Fruit fly (Drosophila melanogaster): Measurements from ENCODE around the gene CG34175.

The CG34175 gene

DNA sequence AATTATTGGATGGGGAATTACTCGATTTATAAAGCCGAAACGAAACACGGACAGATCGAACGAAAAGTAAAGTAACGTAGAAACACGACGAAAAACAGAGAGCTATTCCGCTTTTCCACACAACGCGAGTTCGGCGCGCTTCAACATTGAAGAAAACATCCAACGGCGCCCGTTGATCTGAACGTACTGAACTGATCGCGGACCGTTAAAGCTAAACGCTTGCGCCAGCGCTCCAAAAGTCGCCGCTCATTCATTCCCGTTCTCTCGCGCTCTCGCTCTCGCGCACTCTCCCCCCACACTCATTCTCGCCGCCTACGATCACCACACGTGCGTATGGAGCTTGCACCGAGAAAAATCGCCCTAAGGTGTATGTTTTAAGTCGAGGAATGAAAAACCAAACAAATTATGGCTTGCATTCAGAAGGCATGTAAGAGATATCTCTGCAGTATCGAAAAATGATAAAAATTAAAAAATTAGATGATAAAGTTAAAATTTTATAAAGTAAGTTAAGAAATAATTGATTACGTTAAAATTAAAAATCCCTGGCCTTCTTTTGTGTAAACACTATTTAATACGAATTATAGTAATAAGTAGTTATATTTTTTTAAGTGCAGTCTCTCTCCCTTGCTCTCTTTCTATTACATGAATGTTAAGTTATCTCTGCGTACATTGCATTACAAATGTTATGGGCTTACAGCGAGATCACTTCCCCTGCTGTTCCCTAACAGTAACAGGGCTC lies 43.0 kb upstream of the CG34175 start, which contains the start of gene E23 (continued):
- TF ChIP-seq CG7839 (tag; optimal IDR thresholded peaks at IDR 0.05), result peak; percentile 99
- peak; percentile 49; the same call in 1 of the 2 replicates for TF ChIP-seq dati (GFP tag; IDR thresholded peaks at IDR 0.05)
- TF ChIP-seq Sox100B (GFP tag; optimal IDR thresholded peaks at IDR 0.05), result peak; percentile 100
- peak; percentile 95 for TF ChIP-seq CG5953 (GFP tag; IDR thresholded peaks at IDR 0.05)
- TF ChIP-seq Dfd (GFP tag; optimal IDR thresholded peaks at IDR 0.05), result no peak
- peak; percentile 80 for TF ChIP-seq wek (GFP tag; optimal IDR thresholded peaks at IDR 0.05)
- TF ChIP-seq CG10147 (GFP tag; optimal IDR thresholded peaks at IDR 0.05), result peak; percentile 99
- peak; percentile 91 for TF ChIP-seq gt (GFP tag; IDR thresholded peaks at IDR 0.05)
- TF ChIP-seq kah (GFP tag; optimal IDR thresholded peaks at IDR 0.05), result peak; percentile 94
- TF ChIP-seq gsb (GFP tag; IDR thresholded peaks at IDR 0.05), result peak; percentile 97
- TF ChIP-seq mirr (GFP tag; optimal IDR thresholded peaks at IDR 0.05), result peak; percentile 90
- peak; percentile 97 for TF ChIP-seq E2f1 (GFP tag; IDR thresholded peaks at IDR 0.05)
- TF ChIP-seq ftz-f1 (GFP tag; optimal IDR thresholded peaks at IDR 0.05), result peak; percentile 92
- TF ChIP-seq NK7.1 (GFP tag; optimal IDR thresholded peaks at IDR 0.05), result peak; percentile 91
- TF ChIP-seq CG6813 (GFP tag; optimal IDR thresholded peaks at IDR 0.05), result peak; percentile 97
- peak; percentile 96 for TF ChIP-seq C15 (GFP tag; IDR thresholded peaks at IDR 0.05)
- peak; percentile 90 for TF ChIP-seq CG17802 (tag; optimal IDR thresholded peaks at IDR 0.05)
- peak; percentile 98 for TF ChIP-seq twi (tag; optimal IDR thresholded peaks at IDR 0.05)
- peak; percentile 100 for TF ChIP-seq CG12391 (tag; optimal IDR thresholded peaks at IDR 0.05)
- peak; percentile 9; the same call in 1 of the 3 replicates for TF ChIP-seq hb (GFP tag; IDR thresholded peaks at IDR 0.05; ENCODE audit: partially characterized antibody)
- TF ChIP-seq Fer1 (GFP tag; optimal IDR thresholded peaks at IDR 0.05), result peak; percentile 99
- peak; percentile 68 for TF ChIP-seq MESR4 (GFP tag; optimal IDR thresholded peaks at IDR 0.05)
- TF ChIP-seq CG9215 (GFP tag; IDR thresholded peaks at IDR 0.05), result peak; percentile 95
- TF ChIP-seq Oli (tag; optimal IDR thresholded peaks at IDR 0.05), result peak; percentile 99
- TF ChIP-seq CG10565 (GFP tag; optimal IDR thresholded peaks at IDR 0.05), result peak; percentile 89
- peak; percentile 58 for TF ChIP-seq CG42726 (GFP tag; IDR thresholded peaks at IDR 0.05; ENCODE audit: partially characterized antibody)
- peak; percentile 86 for TF ChIP-seq Adf1 (GFP tag; IDR thresholded peaks at IDR 0.05)
- peak; percentile 88 for TF ChIP-seq CG11696 (GFP tag; IDR thresholded peaks at IDR 0.05)
- TF ChIP-seq Awh (GFP tag; IDR thresholded peaks at IDR 0.05), result peak; percentile 97
- peak; percentile 93 for TF ChIP-seq jumu (GFP tag; optimal IDR thresholded peaks at IDR 0.05)
- TF ChIP-seq CG15479 (GFP tag; optimal IDR thresholded peaks at IDR 0.05), result no peak
- peak; percentile 90 for TF ChIP-seq repo (GFP tag; optimal IDR thresholded peaks at IDR 0.05)
- peak; percentile 91 for TF ChIP-seq dm (GFP tag; optimal IDR thresholded peaks at IDR 0.05)
- peak; percentile 82 for TF ChIP-seq CG31365 (tag; optimal IDR thresholded peaks at IDR 0.05)
- TF ChIP-seq CG11456 (GFP tag; IDR thresholded peaks at IDR 0.05), result peak; percentile 99
- TF ChIP-seq CG11695 (GFP tag; IDR thresholded peaks at IDR 0.05), result peak; percentile 99
- TF ChIP-seq TFAM (GFP tag; optimal IDR thresholded peaks at IDR 0.05), result peak; percentile 90
- TF ChIP-seq en (GFP tag; optimal IDR thresholded peaks at IDR 0.05), result peak; percentile 76
- TF ChIP-seq sug (tag; optimal IDR thresholded peaks at IDR 0.05), result peak; percentile 97
- TF ChIP-seq Atf6 (GFP tag; IDR thresholded peaks at IDR 0.05), result peak; percentile 99
- TF ChIP-seq ttk (GFP tag; IDR thresholded peaks at IDR 0.05), result peak; percentile 97
- peak; percentile 55 for TF ChIP-seq stwl (tag; optimal IDR thresholded peaks at IDR 0.05)
- peak; percentile 98 for TF ChIP-seq Dbx (GFP tag; IDR thresholded peaks at IDR 0.05)
- peak; percentile 99 for TF ChIP-seq CG10209 (GFP tag; optimal IDR thresholded peaks at IDR 0.05)
- TF ChIP-seq wdn (GFP tag; IDR thresholded peaks at IDR 0.05), result peak; percentile 96
- peak; percentile 95 for TF ChIP-seq CG11085 (GFP tag; IDR thresholded peaks at IDR 0.05)
- peak; percentile 99 for TF ChIP-seq Asciz (GFP tag; optimal IDR thresholded peaks at IDR 0.05)
- peak; percentile 93; the same call in 2 of the 3 replicates for TF ChIP-seq CG2199 (GFP tag; IDR thresholded peaks at IDR 0.05)
- TF ChIP-seq ham (GFP tag; IDR thresholded peaks at IDR 0.05), result peak; percentile 92
- TF ChIP-seq slou (GFP tag; optimal IDR thresholded peaks at IDR 0.05), result peak; percentile 96
